Worm (Caenorhabditis elegans): ENCODE data around the gene unc-86.

- TF ChIP-seq ama-1 (optimal IDR thresholded peaks at IDR 0.05): no peak
- no peak for TF ChIP-seq F13C5.2 (tag; optimal IDR thresholded peaks at IDR 0.05)
- TF ChIP-seq B0310.2 (tag; optimal IDR thresholded peaks at IDR 0.05): no peak
- no peak for TF ChIP-seq sea-1 (GFP tag; conservative IDR thresholded peaks at IDR 0.05)
- no peak for TF ChIP-seq flt-1 (GFP tag; IDR thresholded peaks at IDR 0.05)
- TF ChIP-seq ceh-13 (GFP tag; optimal IDR thresholded peaks at IDR 0.05): no peak
These were observed 12.8 kb upstream of the unc-86 start for ce11 chrIII:8228916-8229315.
